Fruit fly (Drosophila melanogaster): ENCODE data around the gene Acp95EF.

Gene Acp95EF

DNA sequence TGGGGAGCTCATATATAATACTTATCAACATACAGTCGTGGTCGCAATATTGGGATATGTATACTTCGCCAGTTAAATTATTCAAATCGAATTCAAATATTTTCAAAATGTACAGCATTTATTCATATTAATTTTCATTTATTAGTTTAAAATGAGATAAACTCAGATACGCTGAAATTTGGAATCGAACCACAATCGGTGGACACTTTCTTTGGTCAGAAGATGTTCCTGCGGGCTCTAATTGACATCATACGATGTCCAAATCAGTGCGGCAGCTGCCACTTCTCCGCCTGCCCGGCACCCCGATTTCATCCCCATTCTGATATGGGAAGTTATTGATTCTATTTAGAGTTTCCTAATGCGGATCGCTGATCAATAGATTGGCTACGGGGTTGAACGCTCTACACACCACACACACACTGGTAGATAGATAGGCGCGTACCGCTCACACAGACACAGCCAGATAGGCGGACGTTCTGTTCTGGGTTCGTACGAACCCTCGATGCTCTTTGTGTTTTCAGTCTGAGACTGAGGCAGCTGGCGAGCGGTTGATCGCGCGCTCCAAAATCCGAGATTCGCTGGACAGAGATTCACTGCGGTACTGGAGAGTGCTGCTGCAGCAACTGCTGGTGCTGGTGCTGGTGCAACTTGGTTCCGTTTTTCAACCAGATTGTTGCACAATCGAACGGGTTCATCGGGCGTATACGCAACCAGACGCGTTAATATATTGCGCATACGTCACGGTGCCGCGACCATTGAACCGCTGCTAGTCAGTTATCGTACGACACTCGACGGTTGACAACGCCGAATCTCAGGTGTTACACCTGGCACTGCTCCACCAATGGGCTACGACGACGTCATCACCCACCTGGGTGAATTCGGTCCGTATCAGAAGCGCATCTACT is 47.6 kb downstream of the Acp95EF start, which contains the start of gene Orct (continued):
- TF ChIP-seq Drgx (GFP tag; IDR thresholded peaks at IDR 0.05) (peak; percentile 53; the same call in 1 of the 2 replicates), CG12299 (tag; optimal IDR thresholded peaks at IDR 0.05) (peak; percentile 71), CG16815 (GFP tag; optimal IDR thresholded peaks at IDR 0.05) (peak; percentile 69), grn (GFP tag; optimal IDR thresholded peaks at IDR 0.05) (peak; percentile 59), Dbx (GFP tag; IDR thresholded peaks at IDR 0.05) (peak; percentile 75; the same call in 2 of the 3 replicates), tll (GFP tag; optimal IDR thresholded peaks at IDR 0.05) (no peak), CG11696 (GFP tag; IDR thresholded peaks at IDR 0.05) (peak; percentile 34; the same call in 1 of the 2 replicates), CG2129 (GFP tag; IDR thresholded peaks at IDR 0.05; ENCODE audit: partially characterized antibody) (no peak), CG8281 (tag; optimal IDR thresholded peaks at IDR 0.05) (peak; percentile 57), jing (GFP tag; optimal IDR thresholded peaks at IDR 0.05) (no peak), disco-r (GFP tag; optimal IDR thresholded peaks at IDR 0.05) (no peak), CkIIα-i1 (GFP tag; IDR thresholded peaks at IDR 0.05) (no peak), zf30C (GFP tag; optimal IDR thresholded peaks at IDR 0.05) (no peak), slbo (GFP tag; IDR thresholded peaks at IDR 0.05) (peak; percentile 84), D19A (tag; optimal IDR thresholded peaks at IDR 0.05) (peak; percentile 85), CG17568 (GFP tag; optimal IDR thresholded peaks at IDR 0.05) (peak; percentile 55), CG7786 (GFP tag; optimal IDR thresholded peaks at IDR 0.05) (peak; percentile 68), CG13296 (GFP tag; optimal IDR thresholded peaks at IDR 0.05) (peak; percentile 71), H15 (GFP tag; IDR thresholded peaks at IDR 0.05) (no peak), kah (GFP tag; optimal IDR thresholded peaks at IDR 0.05) (peak; percentile 32), CG10366 (GFP tag; IDR thresholded peaks at IDR 0.05) (peak; percentile 44; the same call in 1 of the 2 replicates), sug (tag; optimal IDR thresholded peaks at IDR 0.05) (peak; percentile 79), YL-1 (GFP tag; optimal IDR thresholded peaks at IDR 0.05) (peak; percentile 5), CG8089 (GFP tag; optimal IDR thresholded peaks at IDR 0.05) (peak; percentile 27), CG17186 (GFP tag; optimal IDR thresholded peaks at IDR 0.05) (no peak), cwo (GFP tag; optimal IDR thresholded peaks at IDR 0.05) (peak; percentile 63), tx (GFP tag; optimal IDR thresholded peaks at IDR 0.05) (peak; percentile 47), bab2 (GFP tag; optimal IDR thresholded peaks at IDR 0.05) (peak; percentile 70), Hr51 (GFP tag; optimal IDR thresholded peaks at IDR 0.05) (peak; percentile 57 to 82), tup (GFP tag; optimal IDR thresholded peaks at IDR 0.05) (no peak), CG5953 (GFP tag; IDR thresholded peaks at IDR 0.05) (no peak), B-H1 (GFP tag; IDR thresholded peaks at IDR 0.05) (peak; percentile 52; the same call in 2 of the 3 replicates), tin (GFP tag; optimal IDR thresholded peaks at IDR 0.05) (peak; percentile 52), CG3995 (GFP tag; optimal IDR thresholded peaks at IDR 0.05) (no peak), aop (GFP tag; IDR thresholded peaks at IDR 0.05) (no peak), CG12942 (GFP tag; optimal IDR thresholded peaks at IDR 0.05) (peak; percentile 55), CG7745 (tag; optimal IDR thresholded peaks at IDR 0.05) (no peak), fd96Cb (tag; optimal IDR thresholded peaks at IDR 0.05) (peak; percentile 62), Doc2 (GFP tag; IDR thresholded peaks at IDR 0.05) (no peak), CG1024 (GFP tag; IDR thresholded peaks at IDR 0.05) (no peak), nau (GFP tag; optimal IDR thresholded peaks at IDR 0.05) (peak; percentile 78), Dref (GFP tag; IDR thresholded peaks at IDR 0.05) (no peak), CG11723 (GFP tag; optimal IDR thresholded peaks at IDR 0.05) (peak; percentile 40), C15 (GFP tag; IDR thresholded peaks at IDR 0.05) (no peak), Dp (GFP tag; optimal IDR thresholded peaks at IDR 0.05) (no peak), CG14441 (GFP tag; IDR thresholded peaks at IDR 0.05) (peak; percentile 58), Rfx (GFP tag; IDR thresholded peaks at IDR 0.05) (peak; percentile 75), oc (tag; optimal IDR thresholded peaks at IDR 0.05) (peak; percentile 60)

Measured in whole organism, embryonic.